Worm (Caenorhabditis elegans) whole organism, L2 larva: Measurements from ENCODE around the gene apc-17.

ENCODE experiments used
- C34F6.9 ChIP-seq: fragments of 150-350 bp; optimal IDR thresholded peaks from 2 replicates; lab custom pipeline; 2014; ENCODE audit warnings: missing biosample characterization, missing genetic modification characterization
- F13H6.1 ChIP-seq: sonication (generic microtip); optimal IDR thresholded peaks from 2 replicates; lab custom pipeline; 2016; ENCODE audit warnings: missing genetic modification characterization, missing compliant biosample characterization
- R02D3.7 ChIP-seq: fragments of 150-350 bp; optimal IDR thresholded peaks from 2 replicates; lab custom pipeline; 2014; ENCODE audit warnings: missing biosample characterization, missing genetic modification characterization
- Y55F3AM.14 ChIP-seq: fragments of 200-800 bp; sonication (Bioruptor generic); optimal IDR thresholded peaks from 2 replicates; lab custom pipeline; 2018; ENCODE audit warnings: mild to moderate bottlenecking, missing genetic modification characterization, missing compliant biosample characterization
- ZK546.5 ChIP-seq: sonication (generic microtip); optimal IDR thresholded peaks from 2 replicates; lab custom pipeline; 2017; ENCODE audit warnings: missing biosample characterization, missing genetic modification characterization
- alr-1 ChIP-seq: fragments of 150-350 bp; optimal IDR thresholded peaks from 2 replicates; lab custom pipeline; 2014; ENCODE audit warnings: missing biosample characterization, missing genetic modification characterization
- aly-2 ChIP-seq: fragments of 150-350 bp; optimal IDR thresholded peaks from 2 replicates; lab custom pipeline; 2014; ENCODE audit warnings: missing biosample characterization, missing genetic modification characterization
- ama-1 ChIP-seq: fragments of 150-350 bp; optimal IDR thresholded peaks from 2 replicates; lab custom pipeline; 2018; ENCODE audit warnings: inconsistent platforms
- blmp-1 ChIP-seq: sonication (generic microtip); optimal IDR thresholded peaks from 2 replicates; lab custom pipeline; 2017; ENCODE audit warnings: missing genetic modification characterization, mild to moderate bottlenecking, missing compliant biosample characterization, antibody characterized with exemption, moderate library complexity; ENCODE audit not compliant: insufficient read depth
- ceh-16 ChIP-seq: fragments of 150-350 bp; optimal IDR thresholded peaks from 2 replicates; lab custom pipeline; 2014; ENCODE audit warnings: missing biosample characterization, missing genetic modification characterization
- ceh-82 ChIP-seq: fragments of 150-350 bp; optimal IDR thresholded peaks from 2 replicates; lab custom pipeline; 2014; ENCODE audit warnings: missing biosample characterization, missing genetic modification characterization
- crh-2 ChIP-seq: sonication (generic microtip); optimal IDR thresholded peaks from 2 replicates; lab custom pipeline; 2017; ENCODE audit warnings: missing biosample characterization, missing genetic modification characterization
- dmd-4 ChIP-seq: sonication (generic microtip); optimal IDR thresholded peaks from 2 replicates; lab custom pipeline; 2017; ENCODE audit warnings: missing biosample characterization, missing genetic modification characterization
- egl-27 ChIP-seq: sonication (generic microtip); optimal IDR thresholded peaks from 3 replicates; lab custom pipeline; 2017; ENCODE audit warnings: missing biosample characterization, missing genetic modification reagents, missing genetic modification characterization
- elt-1 ChIP-seq: fragments of 150-350 bp; optimal IDR thresholded peaks from 2 replicates; lab custom pipeline; 2014; ENCODE audit warnings: missing biosample characterization, missing genetic modification characterization
- elt-3 ChIP-seq: sonication (generic microtip); optimal IDR thresholded peaks from 2 replicates; lab custom pipeline; 2017; ENCODE audit warnings: missing biosample characterization, missing genetic modification characterization
- fos-1 ChIP-seq: fragments of 150-350 bp; optimal IDR thresholded peaks from 2 replicates; lab custom pipeline; 2014; ENCODE audit warnings: missing biosample characterization, missing genetic modification characterization
- gmeb-1 ChIP-seq: fragments of 150-350 bp; optimal IDR thresholded peaks from 2 replicates; lab custom pipeline; 2014; ENCODE audit warnings: missing biosample characterization, missing genetic modification characterization
- lin-11 ChIP-seq: fragments of 150-350 bp; sonication (generic microtip); optimal IDR thresholded peaks from 2 replicates; lab custom pipeline; 2014; ENCODE audit warnings: missing biosample characterization, missing genetic modification characterization, inconsistent platforms, mixed read lengths
- lin-13 ChIP-seq: fragments of 150-350 bp; optimal IDR thresholded peaks from 2 replicates; lab custom pipeline; 2014; ENCODE audit warnings: missing biosample characterization, missing genetic modification reagents, missing genetic modification characterization
- lin-39 ChIP-seq: fragments of 150-350 bp; optimal IDR thresholded peaks from 2 replicates; lab custom pipeline; 2014; ENCODE audit warnings: missing biosample characterization, missing genetic modification reagents, missing genetic modification characterization
- lsy-2 ChIP-seq, 2 experiments: fragments of 150-350 bp in 1 of 2; sonication (generic microtip) in 1 of 2; optimal IDR thresholded peaks; 2 replicates each; lab custom pipeline; 2014 to 2017; ENCODE audit warnings: missing biosample characterization in 2 of 2, missing genetic modification characterization in 2 of 2
- mab-5 ChIP-seq: fragments of 150-350 bp; optimal IDR thresholded peaks from 2 replicates; lab custom pipeline; 2014; ENCODE audit warnings: missing biosample characterization, missing genetic modification characterization
- mbf-1 ChIP-seq: sonication (generic microtip); optimal IDR thresholded peaks from 2 replicates; lab custom pipeline; 2017; ENCODE audit warnings: missing biosample characterization, missing genetic modification characterization
- mdl-1 ChIP-seq, 2 experiments: fragments of 150-350 bp in 1 of 2; sonication (generic microtip) in 1 of 2; optimal IDR thresholded peaks; 2 replicates each; lab custom pipeline; 2017; ENCODE audit warnings: missing biosample characterization in 2 of 2, missing genetic modification characterization in 2 of 2
- nhr-10 ChIP-seq: sonication (generic microtip); optimal IDR thresholded peaks from 2 replicates; lab custom pipeline; 2017; ENCODE audit warnings: missing biosample characterization, missing genetic modification characterization
- nhr-11 ChIP-seq: fragments of 150-350 bp; optimal IDR thresholded peaks from 2 replicates; lab custom pipeline; 2014; ENCODE audit warnings: missing biosample characterization, missing genetic modification characterization
- nhr-12 ChIP-seq: fragments of 150-350 bp; optimal IDR thresholded peaks from 2 replicates; lab custom pipeline; 2014; ENCODE audit warnings: missing biosample characterization, missing genetic modification characterization
- nhr-129 ChIP-seq: fragments of 150-350 bp; optimal IDR thresholded peaks from 2 replicates; lab custom pipeline; 2014; ENCODE audit warnings: missing biosample characterization, missing genetic modification characterization
- nhr-21 ChIP-seq: fragments of 150-350 bp; optimal IDR thresholded peaks from 2 replicates; lab custom pipeline; 2014; ENCODE audit warnings: missing biosample characterization, missing genetic modification characterization
- nhr-23 ChIP-seq: fragments of 150-350 bp; optimal IDR thresholded peaks from 2 replicates; lab custom pipeline; 2014; ENCODE audit warnings: missing biosample characterization, missing genetic modification reagents, missing genetic modification characterization
- nhr-237 ChIP-seq: fragments of 150-350 bp; optimal IDR thresholded peaks from 2 replicates; lab custom pipeline; 2014; ENCODE audit warnings: missing biosample characterization, missing genetic modification characterization
- nhr-25 ChIP-seq: fragments of 150-350 bp; sonication (generic microtip); optimal IDR thresholded peaks from 3 replicates; lab custom pipeline; 2014; ENCODE audit warnings: missing biosample characterization, missing genetic modification characterization
- nhr-6 ChIP-seq: fragments of 150-350 bp; optimal IDR thresholded peaks from 2 replicates; lab custom pipeline; 2014; ENCODE audit warnings: missing biosample characterization, missing genetic modification characterization
- nhr-77 ChIP-seq: fragments of 150-350 bp; optimal IDR thresholded peaks from 2 replicates; lab custom pipeline; 2014; ENCODE audit warnings: missing biosample characterization, missing genetic modification characterization
- peb-1 ChIP-seq: fragments of 150-350 bp; optimal IDR thresholded peaks from 2 replicates; lab custom pipeline; 2014; ENCODE audit warnings: missing biosample characterization, missing genetic modification characterization
- sem-4 ChIP-seq: fragments of 150-350 bp; optimal IDR thresholded peaks from 2 replicates; lab custom pipeline; 2014; ENCODE audit warnings: missing biosample characterization, missing genetic modification reagents, missing genetic modification characterization
- skn-1 ChIP-seq: sonication (generic microtip); optimal IDR thresholded peaks from 2 replicates; lab custom pipeline; 2017; ENCODE audit warnings: missing biosample characterization, missing genetic modification characterization
- sma-3 ChIP-seq: sonication (generic microtip); optimal IDR thresholded peaks from 2 replicates; lab custom pipeline; 2016; ENCODE audit warnings: missing genetic modification reagents, missing genetic modification characterization, missing compliant biosample characterization
- sma-9 ChIP-seq, 2 experiments: fragments of 150-350 bp in 1 of 2; sonication (generic microtip) in 1 of 2; optimal IDR thresholded peaks; 2 replicates each; lab custom pipeline; 2014 to 2016; ENCODE audit warnings: missing genetic modification characterization in 2 of 2, mild to moderate bottlenecking in 1 of 2, missing biosample characterization in 1 of 2, missing compliant biosample characterization in 1 of 2, missing genetic modification reagents in 1 of 2, moderate library complexity in 1 of 2
- snpc-4 ChIP-seq: fragments of 150-350 bp; optimal IDR thresholded peaks from 2 replicates; lab custom pipeline; 2014; ENCODE audit warnings: missing biosample characterization, missing genetic modification characterization
- unc-39 ChIP-seq: fragments of 150-350 bp; optimal IDR thresholded peaks from 2 replicates; lab custom pipeline; 2014; ENCODE audit warnings: missing biosample characterization, missing genetic modification characterization
- unc-55 ChIP-seq: fragments of 150-350 bp; sonication (generic microtip); optimal IDR thresholded peaks from 3 replicates; lab custom pipeline; 2014; ENCODE audit warnings: missing biosample characterization, missing genetic modification reagents, missing genetic modification characterization
- unc-62 ChIP-seq: fragments of 150-350 bp; optimal IDR thresholded peaks from 2 replicates; lab custom pipeline; 2014; ENCODE audit warnings: missing biosample characterization, missing genetic modification reagents, missing genetic modification characterization
- zag-1 ChIP-seq: fragments of 150-350 bp; optimal IDR thresholded peaks from 2 replicates; lab custom pipeline; 2014; ENCODE audit warnings: missing biosample characterization, missing genetic modification characterization
- ztf-1 ChIP-seq: fragments of 200-800 bp; sonication (Bioruptor generic); conservative IDR thresholded peaks from 2 replicates; pipeline ENCODE4 v1.3.6; 2022; ENCODE audit warnings: missing genetic modification characterization, missing compliant biosample characterization
- ztf-11 ChIP-seq: sonication (generic microtip); optimal IDR thresholded peaks from 2 replicates; lab custom pipeline; 2017; ENCODE audit warnings: missing biosample characterization, missing genetic modification characterization
- ztf-4 ChIP-seq: fragments of 150-350 bp; optimal IDR thresholded peaks from 2 replicates; lab custom pipeline; 2014; ENCODE audit warnings: missing biosample characterization, missing genetic modification characterization

Gene apc-17

DNA sequence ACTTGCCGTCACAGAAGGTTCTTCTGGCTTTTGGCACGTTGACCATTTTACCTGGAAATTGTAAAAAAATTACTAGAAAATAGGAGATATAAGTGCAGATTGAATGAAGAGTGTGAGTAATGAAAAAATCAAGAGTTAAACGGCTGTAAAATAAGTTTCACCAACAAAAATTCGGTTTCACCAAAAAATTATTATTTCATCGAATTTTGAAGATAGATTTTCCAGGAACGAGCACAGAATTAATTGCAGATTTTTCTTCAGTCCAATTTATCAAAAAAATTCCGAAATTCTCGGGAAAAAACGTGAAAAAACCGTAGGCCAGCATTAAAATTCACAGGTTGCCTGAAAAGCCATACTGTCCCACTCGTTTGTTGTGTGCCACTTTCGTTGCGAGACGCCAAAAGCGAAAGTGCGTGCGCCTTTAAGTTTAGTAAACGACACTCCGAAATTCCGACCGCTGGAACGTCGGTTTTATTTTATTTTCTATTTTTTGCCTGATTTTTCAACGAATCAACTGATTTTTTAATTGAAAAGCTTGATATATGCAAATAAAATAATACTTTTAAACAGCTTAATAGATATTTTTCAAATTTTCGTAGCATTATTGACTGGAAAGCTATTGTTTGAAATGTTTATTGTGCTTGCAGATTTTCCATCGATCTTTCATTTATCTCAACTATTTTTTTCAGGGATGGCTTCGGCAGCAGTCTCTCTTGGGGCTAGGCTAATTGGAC, 10.6 kb upstream of the apc-17 start, which contains the start of the genes rpl-36.A and nuo-1:
Gene rpl-36.A, minus strand, starts transcription at position 51 of the 734 bp plus-strand sequence.
Gene nuo-1, plus strand, starts transcription at position 684 of the 734 bp plus-strand sequence.
- TF ChIP-seq nhr-21 (tag; lab: Kevin White, UChicago) (peak; percentile 83), elt-1 (tag; lab: Kevin White, UChicago) (no peak), nhr-77 (tag; lab: Kevin White, UChicago) (no peak), lin-39 (tag; lab: Kevin White, UChicago) (no peak), dmd-4 (no peak), ztf-1 (GFP tag; lab: Robert Waterston, UW) (no peak), nhr-237 (no peak), peb-1 (no peak), sem-4 (peak; percentile 12), skn-1 (tag; lab: Kevin White, UChicago) (no peak), ama-1 (peak; percentile 43), Y55F3AM.14 (GFP tag; lab: Kevin White, UChicago) (no peak), ceh-16 (tag; lab: Kevin White, UChicago) (no peak), lsy-2 (tag; optimal IDR thresholded peaks at IDR 0.05; lab: Kevin White, UChicago) (peak; percentile 92 to 99), unc-55 (GFP tag; lab: Kevin White, UChicago) (peak; percentile 97), nhr-10 (tag; lab: Kevin White, UChicago) (no peak), aly-2 (tag; lab: Kevin White, UChicago) (no peak), ztf-11 (no peak), elt-3 (tag; lab: Kevin White, UChicago) (no peak), snpc-4 (tag; lab: Kevin White, UChicago) (peak; percentile 76), sma-3 (peak; percentile 80), nhr-129 (peak; percentile 90), nhr-23 (tag; lab: Kevin White, UChicago) (no peak), R02D3.7 (tag; lab: Kevin White, UChicago) (no peak), unc-39 (tag; lab: Kevin White, UChicago) (no peak), zag-1 (tag; lab: Kevin White, UChicago) (peak; percentile 66), unc-62 (GFP tag; lab: Kevin White, UChicago) (no peak), ztf-4 (tag; lab: Kevin White, UChicago) (peak; percentile 54), crh-2 (peak; percentile 89), nhr-25 (tag; lab: Kevin White, UChicago) (peak; percentile 86), ZK546.5 (tag; lab: Kevin White, UChicago) (peak; percentile 33), mab-5 (tag; lab: Kevin White, UChicago) (peak; percentile 30), ceh-82 (tag; lab: Kevin White, UChicago) (no peak), nhr-12 (tag; lab: Kevin White, UChicago) (no peak), mdl-1 (tag; optimal IDR thresholded peaks at IDR 0.05; lab: Kevin White, UChicago) (peak in 1 of 2 experiments; percentile 13), C34F6.9 (tag; lab: Kevin White, UChicago) (peak; percentile 94), lin-13 (GFP tag; lab: Kevin White, UChicago) (peak; percentile 83), alr-1 (tag; lab: Kevin White, UChicago) (no peak), nhr-6 (tag; lab: Kevin White, UChicago) (no peak), blmp-1 (tag; lab: Kevin White, UChicago) (peak; percentile 94), fos-1 (tag; lab: Kevin White, UChicago) (peak; percentile 73), mbf-1 (tag; lab: Kevin White, UChicago) (no peak), lin-11 (peak; percentile 88), gmeb-1 (peak; percentile 83), F13H6.1 (tag; lab: Kevin White, UChicago) (peak; percentile 64), sma-9 (GFP tag; optimal IDR thresholded peaks at IDR 0.05; lab: Kevin White, UChicago) (peak; percentile 67), sma-9 (tag; optimal IDR thresholded peaks at IDR 0.05; lab: Kevin White, UChicago) (no peak), egl-27 (no peak), nhr-11 (tag; lab: Kevin White, UChicago) (no peak)
- TF ChIP-seq, all 48 proteins: peak for 23
